Worm (Caenorhabditis elegans): ENCODE measurements around the gene C37C3.1.

DNA sequence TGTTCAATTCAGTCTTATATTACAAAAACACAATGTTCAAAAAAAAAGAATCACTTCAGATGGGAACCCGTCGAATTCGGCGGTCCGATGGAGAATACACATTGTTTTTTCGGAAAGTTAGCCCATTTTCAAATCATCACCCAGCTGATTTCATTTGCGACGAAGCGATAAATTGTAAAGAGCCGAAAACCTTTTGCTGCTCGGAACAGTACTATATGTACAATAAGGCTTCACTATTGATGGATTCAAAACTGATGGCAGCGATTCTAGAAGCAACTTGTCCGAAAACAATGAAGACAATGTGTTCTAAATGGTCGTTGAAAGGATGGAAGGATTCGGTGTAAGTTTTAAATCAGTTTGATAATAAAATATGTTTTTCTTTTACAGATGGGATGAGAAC lies at the start of gene C37C3.1:
- no peak for TF ChIP-seq rnt-1 (tag; optimal IDR thresholded peaks at IDR 0.05)
- no peak for TF ChIP-seq K02D7.2 (tag; optimal IDR thresholded peaks at IDR 0.05)
- TF ChIP-seq pqm-1 (tag; optimal IDR thresholded peaks at IDR 0.05) = no peak

Data from whole organism, late embryonic.